Fruit fly (Drosophila melanogaster) S2 (cell line): ENCODE data around the gene cv-d.

Experiments
- CG8478 ChIP-seq: fragments of >200 bp; optimal IDR thresholded peaks from 2 replicates; lab custom pipeline; 2018
- CTCF ChIP-seq, 2 experiments: fragments of >200 bp; optimal IDR thresholded peaks; 2 replicates each; lab custom pipeline; 2018

dm6 chr3R:15846234-15846633 is 7.1 kb downstream of the cv-d start, which contains the start of gene CG4546:
- TF ChIP-seq CG8478 (lab: Kevin White, UChicago) (no peak), CTCF (optimal IDR thresholded peaks at IDR 0.05; lab: Kevin White, UChicago) (no peak)
